Worm (Caenorhabditis elegans) whole organism, early embryonic: ENCODE results near the gene rga-4.

ENCODE experiments used
- B0310.2 ChIP-seq: sonication (generic microtip); optimal IDR thresholded peaks from 2 replicates; lab custom pipeline; 2016; ENCODE audit warnings: mild to moderate bottlenecking, missing genetic modification characterization, missing compliant biosample characterization
- F13C5.2 ChIP-seq: sonication (generic microtip); optimal IDR thresholded peaks from 2 replicates; lab custom pipeline; 2017; ENCODE audit warnings: mild to moderate bottlenecking, missing genetic modification characterization, inconsistent platforms, missing compliant biosample characterization
- aly-1 ChIP-seq: sonication (generic microtip); optimal IDR thresholded peaks from 2 replicates; lab custom pipeline; 2016; ENCODE audit warnings: missing genetic modification characterization, missing compliant biosample characterization
- ama-1 ChIP-seq: fragments of 150-350 bp; optimal IDR thresholded peaks from 2 replicates; lab custom pipeline; 2014
- ceh-13 ChIP-seq: fragments of 200-800 bp; sonication (Bioruptor generic); optimal IDR thresholded peaks from 2 replicates; lab custom pipeline; 2018; ENCODE audit warnings: mild to moderate bottlenecking, missing genetic modification characterization, missing compliant biosample characterization
- ceh-36 ChIP-seq: sonication (generic microtip); optimal IDR thresholded peaks from 2 replicates; lab custom pipeline; 2016; ENCODE audit warnings: missing genetic modification characterization, inconsistent platforms, missing compliant biosample characterization
- ets-7 ChIP-seq: sonication (generic microtip); optimal IDR thresholded peaks from 2 replicates; lab custom pipeline; 2016; ENCODE audit warnings: missing genotype, missing genetic modification characterization, missing compliant biosample characterization
- flt-1 ChIP-seq: fragments of 200-800 bp; sonication (Bioruptor generic); IDR thresholded peaks from 2 replicates; pipeline ENCODE4 v1.3.6; 2022; ENCODE audit warnings: missing genetic modification characterization, missing compliant biosample characterization
- hmbx-1 ChIP-seq: sonication (generic microtip); optimal IDR thresholded peaks from 2 replicates; lab custom pipeline; 2016; ENCODE audit warnings: mild to moderate bottlenecking, missing genetic modification characterization, missing compliant biosample characterization
- hmg-4 ChIP-seq: fragments of 200-800 bp; sonication (Bioruptor generic); optimal IDR thresholded peaks from 2 replicates; lab custom pipeline; 2018; ENCODE audit warnings: mild to moderate bottlenecking, missing genetic modification characterization, missing compliant biosample characterization
- hnd-1 ChIP-seq: sonication (generic microtip); optimal IDR thresholded peaks from 2 replicates; lab custom pipeline; 2016; ENCODE audit warnings: missing genetic modification characterization, missing compliant biosample characterization
- pes-1 ChIP-seq: fragments of 200-800 bp; sonication (Bioruptor generic); IDR thresholded peaks from 2 replicates; pipeline ENCODE4 v1.3.6; 2022; ENCODE audit warnings: missing genetic modification reagents, missing genetic modification characterization, missing compliant biosample characterization
- scrt-1 ChIP-seq: fragments of 200-800 bp; sonication (Bioruptor generic); IDR thresholded peaks from 2 replicates; pipeline ENCODE4 v1.3.6; 2022; ENCODE audit warnings: missing genetic modification characterization, missing compliant biosample characterization
- sea-1 ChIP-seq: fragments of 200-800 bp; sonication (Bioruptor generic); conservative IDR thresholded peaks from 2 replicates; pipeline ENCODE4 v1.3.6; 2022; ENCODE audit warnings: missing genetic modification characterization, missing compliant biosample characterization
- tbx-11 ChIP-seq: fragments of 200-800 bp; sonication (Bioruptor generic); IDR thresholded peaks from 2 replicates; pipeline ENCODE4 v1.3.6; 2022; ENCODE audit warnings: missing genetic modification characterization, missing compliant biosample characterization
- tbx-37 ChIP-seq: fragments of 200-800 bp; sonication (Bioruptor generic); conservative IDR thresholded peaks from 2 replicates; pipeline ENCODE4 v1.3.6; 2022; ENCODE audit warnings: missing genetic modification reagents, missing genetic modification characterization, missing compliant biosample characterization
- tra-4 ChIP-seq: sonication (generic microtip); optimal IDR thresholded peaks from 2 replicates; lab custom pipeline; 2017; ENCODE audit warnings: missing genetic modification characterization, missing compliant biosample characterization

rga-4 gene

DNA sequence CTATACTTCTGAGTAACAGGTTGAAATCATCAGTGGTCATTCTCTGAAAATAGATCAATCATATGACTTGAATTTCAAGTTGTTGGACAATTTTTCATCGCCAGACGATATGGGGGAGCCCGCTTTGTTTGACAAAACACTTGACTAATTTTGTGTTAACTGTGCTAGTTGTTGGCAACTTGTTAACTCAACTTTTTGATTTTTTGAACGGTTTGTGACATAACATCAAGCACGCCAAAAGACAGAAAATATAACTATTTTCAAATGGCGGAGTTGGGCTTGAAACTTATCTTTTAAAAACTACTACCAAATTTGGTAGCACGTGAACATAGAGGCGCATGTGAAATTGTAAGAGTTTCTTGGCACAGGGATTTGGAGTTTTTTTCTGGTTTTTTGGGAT, 47.2 kb downstream of the rga-4 start:
- TF ChIP-seq hmg-4 (GFP tag; lab: Kevin White, UChicago): no peak
- TF ChIP-seq tbx-11 (GFP tag; lab: Robert Waterston, UW): no peak

ce11 chrV:1327317-1327716, 55.7 kb downstream of the rga-4 start:
- no peak for TF ChIP-seq F13C5.2 (tag; lab: Kevin White, UChicago)
- TF ChIP-seq ets-7: no peak
- no peak for TF ChIP-seq pes-1 (GFP tag; lab: Robert Waterston, UW)
- no peak for TF ChIP-seq hmg-4 (GFP tag; lab: Kevin White, UChicago)
- TF ChIP-seq ceh-36: no peak
- no peak for TF ChIP-seq hmbx-1 (tag; lab: Kevin White, UChicago)
- TF ChIP-seq flt-1 (GFP tag; lab: Robert Waterston, UW): no peak
- no peak for TF ChIP-seq ama-1 (lab: Kevin White, UChicago)
- TF ChIP-seq ceh-13: no peak
- TF ChIP-seq tra-4 (tag; lab: Kevin White, UChicago): no peak
- TF ChIP-seq tbx-37 (GFP tag; lab: Robert Waterston, UW): no peak
- no peak for TF ChIP-seq tbx-11 (GFP tag; lab: Robert Waterston, UW)
- TF ChIP-seq sea-1 (GFP tag; lab: Robert Waterston, UW): no peak
- TF ChIP-seq hnd-1: no peak
- no peak for TF ChIP-seq scrt-1 (GFP tag; lab: Robert Waterston, UW)
- no peak for TF ChIP-seq aly-1 (tag; lab: Kevin White, UChicago)
- TF ChIP-seq B0310.2 (tag; lab: Kevin White, UChicago): no peak

- TF ChIP-seq scrt-1 (GFP tag; lab: Robert Waterston, UW) (no peak), tbx-37 (GFP tag; lab: Robert Waterston, UW) (no peak)
Observed at ce11 chrV:1326067-1326466, 57.0 kb downstream of the rga-4 start.
